Fruit fly (Drosophila melanogaster) whole organism, adult: ENCODE data around the gene TBC1D5.

Source experiments
- CG12768 ChIP-seq: fragments of 200-800 bp; sonication (Bioruptor generic); optimal IDR thresholded peaks from 2 replicates; lab custom pipeline; 2017; ENCODE audit warnings: missing biosample characterization, missing genetic modification characterization, mild to moderate bottlenecking, moderate library complexity, missing genetic modification reagents
- CG7045 ChIP-seq: fragments of 200-800 bp; sonication (Bioruptor generic); optimal IDR thresholded peaks from 2 replicates; lab custom pipeline; 2017; ENCODE audit warnings: missing biosample characterization, mild to moderate bottlenecking, missing genetic modification characterization
- cic ChIP-seq: fragments of 200-800 bp; sonication (Bioruptor generic); optimal IDR thresholded peaks from 2 replicates; lab custom pipeline; 2017; ENCODE audit warnings: missing biosample characterization, mild to moderate bottlenecking, missing genetic modification characterization, moderate library complexity
- pad ChIP-seq: fragments of 200-800 bp; sonication (Bioruptor generic); optimal IDR thresholded peaks from 3 replicates; lab custom pipeline; 2017; ENCODE audit warnings: missing biosample characterization, missing genetic modification characterization, mild to moderate bottlenecking, moderate library complexity, missing genetic modification reagents

- TF ChIP-seq cic (GFP tag; lab: Kevin White, UChicago) (no peak), CG7045 (GFP tag; lab: Kevin White, UChicago) (no peak), CG12768 (no peak), pad (GFP tag; lab: Kevin White, UChicago) (no peak)
Observed at dm6 chr3R:13271758-13272157, at the start of gene TBC1D5.
